Worm (Caenorhabditis elegans): ENCODE results near the gene lron-2.

DNA sequence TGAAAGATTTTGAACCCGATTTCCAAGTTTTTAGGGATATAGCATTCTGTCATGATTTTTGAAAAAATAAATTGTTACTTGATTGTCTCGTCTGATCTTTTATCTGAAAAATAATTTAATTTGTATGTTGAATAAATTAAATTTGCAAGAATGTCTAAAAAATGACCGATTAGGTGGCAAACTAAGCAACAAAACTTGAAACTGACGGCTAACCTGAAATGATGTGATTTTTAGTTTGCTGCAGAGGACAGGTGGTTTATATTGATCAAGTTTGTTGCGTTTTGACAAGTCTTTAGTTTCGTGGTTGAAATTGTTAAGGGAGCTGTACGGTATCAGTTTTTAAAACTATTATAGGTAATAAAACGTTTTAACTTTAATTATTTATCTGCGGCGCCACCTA lies 29.9 kb downstream of the lron-2 start, which contains the start of gene F07C3.16:
- TF ChIP-seq hpl-2 (GFP tag; optimal IDR thresholded peaks at IDR 0.05) (no peak), unc-86 (tag; optimal IDR thresholded peaks at IDR 0.05) (no peak), nhr-237 (tag; optimal IDR thresholded peaks at IDR 0.05) (no peak), ceh-63 (GFP tag; optimal IDR thresholded peaks at IDR 0.05) (no peak)
